Fruit fly (Drosophila melanogaster) whole organism, prepupa: ENCODE results near the gene slow.

ENCODE experiments used
- CG10631 ChIP-seq: fragments of 200-800 bp; sonication (Bioruptor generic); optimal IDR thresholded peaks from 2 replicates; lab custom pipeline; 2016; ENCODE audit warnings: missing biosample characterization, missing genetic modification characterization
- CG10669 ChIP-seq: fragments of 200-800 bp; sonication (Bioruptor generic); optimal IDR thresholded peaks from 3 replicates; lab custom pipeline; 2018; ENCODE audit warnings: missing biosample characterization, mild to moderate bottlenecking, missing genetic modification characterization, moderate library complexity
- CG11294 ChIP-seq: fragments of 200-800 bp; sonication (Bioruptor generic); IDR thresholded peaks from 2 replicates; pipeline ENCODE4 v1.3.6; 2022; ENCODE audit warnings: missing biosample characterization, missing genetic modification characterization
- CG11762 ChIP-seq: fragments of 200-800 bp; sonication (Bioruptor generic); optimal IDR thresholded peaks from 3 replicates; lab custom pipeline; 2016; ENCODE audit warnings: missing biosample characterization, missing genetic modification characterization; ENCODE audit not compliant: insufficient read depth
- CG15336 ChIP-seq: fragments of 200-800 bp; sonication (Bioruptor generic); IDR thresholded peaks from 2 replicates; pipeline ENCODE4 v1.3.6; 2022; ENCODE audit warnings: missing biosample characterization, missing genetic modification characterization
- CG1621 ChIP-seq: fragments of 200-800 bp; sonication (Bioruptor generic); optimal IDR thresholded peaks from 3 replicates; lab custom pipeline; 2018; ENCODE audit warnings: missing biosample characterization, mild to moderate bottlenecking, missing genetic modification characterization
- CG16779 ChIP-seq: fragments of 200-800 bp; sonication (Bioruptor generic); optimal IDR thresholded peaks from 3 replicates; lab custom pipeline; 2017; ENCODE audit warnings: missing biosample characterization, mild to moderate bottlenecking, missing genetic modification characterization
- CG3032 ChIP-seq: fragments of 200-800 bp; optimal IDR thresholded peaks from 2 replicates; lab custom pipeline; 2019; ENCODE audit warnings: missing biosample characterization, mild to moderate bottlenecking, missing genetic modification characterization, moderate library complexity
- CG32006 ChIP-seq: fragments of 200-800 bp; sonication (Bioruptor generic); optimal IDR thresholded peaks from 3 replicates; lab custom pipeline; 2017; ENCODE audit warnings: missing biosample characterization, mild to moderate bottlenecking, missing genetic modification characterization
- CG3919 ChIP-seq: fragments of 200-800 bp; sonication (Bioruptor generic); optimal IDR thresholded peaks from 3 replicates; lab custom pipeline; 2016; ENCODE audit warnings: missing biosample characterization, missing genetic modification characterization
- CG4318 ChIP-seq: fragments of 200-800 bp; sonication (Bioruptor generic); optimal IDR thresholded peaks from 3 replicates; lab custom pipeline; 2017; ENCODE audit warnings: missing biosample characterization, mild to moderate bottlenecking, missing genetic modification characterization
- CG6163 ChIP-seq: fragments of 200-800 bp; sonication (Bioruptor generic); IDR thresholded peaks from 3 replicates; pipeline ENCODE4 v1.3.6; 2022; ENCODE audit warnings: missing biosample characterization, missing genetic modification characterization
- CG6276 ChIP-seq: fragments of 200-800 bp; sonication (Bioruptor generic); optimal IDR thresholded peaks from 2 replicates; lab custom pipeline; 2017; ENCODE audit warnings: missing biosample characterization, mild to moderate bottlenecking, missing genetic modification characterization
- CG6808 ChIP-seq: fragments of 200-800 bp; sonication (Bioruptor generic); optimal IDR thresholded peaks from 3 replicates; lab custom pipeline; 2017; ENCODE audit warnings: missing biosample characterization, missing genetic modification characterization, mild to moderate bottlenecking, moderate library complexity, missing genetic modification reagents
- CG6854 ChIP-seq: fragments of 200-800 bp; sonication (Bioruptor generic); optimal IDR thresholded peaks from 2 replicates; lab custom pipeline; 2017; ENCODE audit warnings: missing biosample characterization, mild to moderate bottlenecking, missing genetic modification characterization
- CG7368 ChIP-seq: fragments of 200-800 bp; sonication (Bioruptor generic); optimal IDR thresholded peaks from 3 replicates; lab custom pipeline; 2016; ENCODE audit warnings: missing biosample characterization, missing genetic modification characterization
- CG8319 ChIP-seq: fragments of 200-800 bp; sonication (Bioruptor generic); optimal IDR thresholded peaks from 3 replicates; lab custom pipeline; 2016; ENCODE audit warnings: missing biosample characterization, missing genetic modification characterization
- CG8632 ChIP-seq: fragments of 200-800 bp; sonication (Bioruptor generic); optimal IDR thresholded peaks from 3 replicates; lab custom pipeline; 2016; ENCODE audit warnings: missing biosample characterization, missing genetic modification characterization
- CG9139 ChIP-seq: fragments of 200-800 bp; sonication (Bioruptor generic); optimal IDR thresholded peaks from 3 replicates; lab custom pipeline; 2017; ENCODE audit warnings: missing biosample characterization, mild to moderate bottlenecking, missing genetic modification characterization
- Eip78C ChIP-seq: fragments of 200-800 bp; sonication (Bioruptor generic); peaks from one replicate; lab custom pipeline; 2016; ENCODE audit warnings: missing biosample characterization, missing genetic modification characterization
- Eip93F ChIP-seq: fragments of 200-800 bp; sonication (Bioruptor generic); optimal IDR thresholded peaks from 2 replicates; lab custom pipeline; 2016; ENCODE audit warnings: missing biosample characterization, mild to moderate bottlenecking, missing genetic modification characterization
- Ets21C ChIP-seq: fragments of 200-800 bp; sonication (Bioruptor generic); optimal IDR thresholded peaks from 3 replicates; lab custom pipeline; 2016; ENCODE audit warnings: missing biosample characterization, missing genetic modification characterization
- Ets96B ChIP-seq: fragments of 200-800 bp; optimal IDR thresholded peaks from 2 replicates; lab custom pipeline; 2019; ENCODE audit warnings: missing biosample characterization, mild to moderate bottlenecking, missing genetic modification characterization, moderate library complexity
- Hr38 ChIP-seq: sonication (Bioruptor generic); optimal IDR thresholded peaks from 2 replicates; lab custom pipeline; 2016; ENCODE audit warnings: missing biosample characterization, missing genetic modification characterization
- Hr39 ChIP-seq: fragments of 200-800 bp; sonication (Bioruptor generic); optimal IDR thresholded peaks from 2 replicates; lab custom pipeline; 2016; ENCODE audit warnings: missing biosample characterization, missing genetic modification characterization
- Hr4 ChIP-seq: fragments of 200-800 bp; sonication (Bioruptor generic); optimal IDR thresholded peaks from 3 replicates; lab custom pipeline; 2016; ENCODE audit warnings: missing biosample characterization, missing genetic modification characterization
- Met ChIP-seq: fragments of 200-800 bp; sonication (Bioruptor generic); optimal IDR thresholded peaks from 3 replicates; lab custom pipeline; 2016; ENCODE audit warnings: missing biosample characterization, missing genetic modification characterization
- Smox ChIP-seq: fragments of 200-800 bp; sonication (Bioruptor generic); optimal IDR thresholded peaks from 3 replicates; lab custom pipeline; 2016; ENCODE audit warnings: missing biosample characterization, missing genetic modification characterization
- Sox14 ChIP-seq: fragments of 200-800 bp; sonication (Bioruptor generic); optimal IDR thresholded peaks from 3 replicates; lab custom pipeline; 2016; ENCODE audit warnings: missing biosample characterization, missing genetic modification characterization
- achi ChIP-seq: fragments of 200-800 bp; sonication (Bioruptor generic); optimal IDR thresholded peaks from 3 replicates; lab custom pipeline; 2016; ENCODE audit warnings: missing biosample characterization, missing genetic modification characterization
- acj6 ChIP-seq: fragments of 200-800 bp; sonication (Bioruptor generic); optimal IDR thresholded peaks from 3 replicates; lab custom pipeline; 2016; ENCODE audit warnings: missing biosample characterization, missing genetic modification characterization
- cyc ChIP-seq: fragments of 200-800 bp; sonication (Bioruptor generic); optimal IDR thresholded peaks from 3 replicates; lab custom pipeline; 2016; ENCODE audit warnings: missing biosample characterization, missing genetic modification characterization
- dac ChIP-seq: fragments of 200-800 bp; sonication (Bioruptor generic); optimal IDR thresholded peaks from 2 replicates; lab custom pipeline; 2017; ENCODE audit warnings: missing biosample characterization, mild to moderate bottlenecking, missing genetic modification characterization
- dsx ChIP-seq: fragments of 200-800 bp; optimal IDR thresholded peaks from 3 replicates; lab custom pipeline; 2019; ENCODE audit warnings: missing biosample characterization, mild to moderate bottlenecking, missing genetic modification characterization, moderate library complexity; ENCODE audit not compliant: poor library complexity, severe bottlenecking
- eg ChIP-seq: fragments of 200-800 bp; sonication (Bioruptor generic); IDR thresholded peaks from 3 replicates; pipeline ENCODE4 v1.3.6; 2022; ENCODE audit warnings: missing biosample characterization, missing genetic modification characterization
- esn ChIP-seq: fragments of 200-800 bp; sonication (Bioruptor generic); optimal IDR thresholded peaks from 2 replicates; lab custom pipeline; 2016; ENCODE audit warnings: missing biosample characterization, mild to moderate bottlenecking, missing genetic modification characterization, moderate library complexity
- fd59A ChIP-seq: fragments of 200-800 bp; sonication (Bioruptor generic); optimal IDR thresholded peaks from 2 replicates; lab custom pipeline; 2017; ENCODE audit warnings: missing biosample characterization, mild to moderate bottlenecking, missing genetic modification characterization, missing genetic modification reagents
- fkh ChIP-seq: fragments of 200-800 bp; sonication (Bioruptor generic); optimal IDR thresholded peaks from 3 replicates; lab custom pipeline; 2017; ENCODE audit warnings: missing biosample characterization, mild to moderate bottlenecking, missing genetic modification characterization, moderate library complexity
- lz ChIP-seq: fragments of 200-800 bp; sonication (Bioruptor generic); optimal IDR thresholded peaks from 3 replicates; lab custom pipeline; 2016; ENCODE audit warnings: missing biosample characterization, missing genetic modification characterization
- net ChIP-seq: fragments of 200-800 bp; sonication (Bioruptor generic); optimal IDR thresholded peaks from 3 replicates; lab custom pipeline; 2016; ENCODE audit warnings: missing biosample characterization, missing genetic modification characterization
- pdm3 ChIP-seq: fragments of 200-800 bp; sonication (Bioruptor generic); optimal IDR thresholded peaks from 3 replicates; lab custom pipeline; 2016; ENCODE audit warnings: missing biosample characterization, missing genetic modification characterization
- salr ChIP-seq, 2 experiments: fragments of 200-800 bp; sonication (Bioruptor generic); optimal IDR thresholded peaks; 3 replicates each; lab custom pipeline; 2016 to 2018; ENCODE audit warnings: missing biosample characterization in 2 of 2, missing genetic modification characterization in 2 of 2, mild to moderate bottlenecking in 1 of 2
- spab ChIP-seq: fragments of 200-800 bp; sonication (Bioruptor generic); optimal IDR thresholded peaks from 2 replicates; lab custom pipeline; 2017; ENCODE audit warnings: missing biosample characterization, mild to moderate bottlenecking, missing genetic modification characterization, missing genetic modification reagents
- ss ChIP-seq, 2 experiments: fragments of 200-800 bp; sonication (Bioruptor generic); optimal IDR thresholded peaks; 2 replicates in 1 of 2; 3 replicates in 1 of 2; lab custom pipeline; 2017 to 2018; ENCODE audit warnings: mild to moderate bottlenecking in 2 of 2, missing biosample characterization in 2 of 2, missing genetic modification characterization in 2 of 2, moderate library complexity in 1 of 2
- svp ChIP-seq: fragments of 200-800 bp; sonication (Bioruptor generic); peaks from one replicate; lab custom pipeline; 2016; ENCODE audit warnings: missing biosample characterization, missing genetic modification characterization
- topi ChIP-seq: fragments of 200-800 bp; sonication (Bioruptor generic); optimal IDR thresholded peaks from 3 replicates; lab custom pipeline; 2016; ENCODE audit warnings: missing biosample characterization, missing genetic modification characterization
- vri ChIP-seq: fragments of 200-800 bp; sonication (Bioruptor generic); optimal IDR thresholded peaks from 3 replicates; lab custom pipeline; 2016; ENCODE audit warnings: missing biosample characterization, mild to moderate bottlenecking, missing genetic modification characterization

The slow gene

DNA sequence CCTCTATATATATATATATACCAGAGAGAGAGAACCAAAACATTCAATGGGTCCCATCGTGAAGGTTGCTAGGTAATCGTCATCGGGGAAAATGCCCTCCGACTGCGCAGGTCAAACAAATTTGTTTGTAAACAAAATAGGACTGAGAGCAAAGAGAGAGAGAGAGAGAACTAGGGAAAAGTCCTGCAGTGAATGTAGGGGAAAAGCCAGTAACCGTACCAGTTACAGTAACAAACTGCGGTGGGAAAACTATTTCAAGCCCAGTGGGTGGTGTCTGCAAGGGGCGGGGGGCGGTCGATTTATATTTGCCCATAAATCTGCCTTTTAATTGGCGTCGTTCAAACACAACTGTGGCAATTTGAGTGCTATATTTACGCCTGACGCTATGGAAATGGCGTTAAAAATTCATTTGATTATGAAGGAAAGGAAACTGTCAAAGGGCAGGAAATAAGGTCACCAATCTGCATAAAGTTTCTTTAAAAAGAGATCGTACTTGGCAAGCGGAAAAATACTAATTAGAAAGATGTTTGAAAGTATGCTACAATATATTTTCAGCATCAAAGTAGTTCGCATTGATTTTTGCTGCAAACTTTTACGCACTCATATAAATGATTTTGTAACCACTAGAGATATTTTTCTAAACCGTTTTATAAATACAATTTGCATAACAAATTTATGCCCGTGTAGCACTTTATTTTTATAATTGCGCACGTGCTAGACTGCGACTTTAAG is 25.8 kb downstream of the slow start:
- peak; percentile 20 for TF ChIP-seq Eip78C (GFP tag; lab: Kevin White, UChicago)
- TF ChIP-seq CG6854 (GFP tag; lab: Kevin White, UChicago): no peak

DNA sequence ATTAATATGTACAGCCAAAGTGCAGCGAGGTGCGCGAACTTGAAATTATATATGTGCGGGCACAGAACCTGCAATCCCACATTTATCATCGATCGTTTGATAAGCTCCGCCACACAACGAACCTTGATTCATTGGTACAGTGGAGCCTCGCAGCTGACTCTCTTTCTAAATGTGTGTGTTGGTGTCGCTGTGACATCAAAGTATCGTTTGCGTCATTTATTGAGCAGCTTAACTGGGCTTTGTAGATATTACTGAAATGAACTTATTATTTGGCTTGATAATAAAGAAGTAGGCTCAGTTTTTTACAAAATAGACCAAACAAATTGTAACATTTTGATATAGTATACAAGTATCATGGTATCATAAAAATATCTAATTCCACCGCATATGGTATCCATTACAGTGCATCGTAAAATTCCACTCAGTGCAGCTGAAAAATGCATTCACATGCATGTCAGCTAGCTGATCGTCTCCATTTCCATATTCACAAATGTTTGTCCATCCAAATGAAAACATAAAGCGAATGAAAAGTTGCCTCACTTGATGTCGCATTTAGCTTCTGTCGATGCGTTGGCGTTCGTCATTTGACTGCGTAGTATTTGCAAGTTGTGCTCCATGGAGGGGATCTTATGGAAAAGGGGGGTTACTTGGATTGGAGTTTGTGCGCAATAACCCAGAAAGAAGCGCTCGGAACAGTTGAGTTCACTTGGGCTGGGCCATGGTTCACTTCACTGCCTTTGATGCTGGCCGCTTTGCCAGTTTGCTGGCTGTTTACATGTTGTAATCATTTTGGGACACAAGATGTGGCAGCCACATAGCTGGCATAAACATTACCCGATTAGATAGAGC is 27.0 kb downstream of the slow start:
- TF ChIP-seq CG6276 (GFP tag; lab: Kevin White, UChicago) (no peak), dac (GFP tag; lab: Kevin White, UChicago) (no peak), pdm3 (GFP tag; lab: Kevin White, UChicago) (no peak), CG6808 (GFP tag; lab: Kevin White, UChicago) (no peak), CG9139 (GFP tag; lab: Kevin White, UChicago) (no peak), Eip93F (GFP tag; lab: Kevin White, UChicago) (no peak), CG15336 (GFP tag; lab: Robert Waterston, UW) (no peak), CG7368 (GFP tag; lab: Kevin White, UChicago) (no peak), lz (no peak), CG32006 (peak; percentile 33), Eip78C (GFP tag; lab: Kevin White, UChicago) (peak; percentile 67), spab (GFP tag; lab: Kevin White, UChicago) (no peak), CG11294 (no peak), CG3032 (tag; lab: Kevin White, UChicago) (no peak), esn (GFP tag; lab: Kevin White, UChicago) (peak; percentile 30), CG4318 (GFP tag; lab: Kevin White, UChicago) (no peak), Ets96B (tag; lab: Kevin White, UChicago) (no peak), cyc (GFP tag; lab: Kevin White, UChicago) (no peak), CG1621 (no peak), eg (no peak), CG3919 (no peak), CG6163 (GFP tag; lab: Robert Waterston, UW) (no peak), Sox14 (no peak), CG8319 (GFP tag; lab: Kevin White, UChicago) (no peak), CG16779 (tag; lab: Kevin White, UChicago) (no peak), vri (peak; percentile 69), achi (GFP tag; lab: Kevin White, UChicago) (no peak), Hr38 (GFP tag; lab: Kevin White, UChicago) (no peak), ss (GFP tag; optimal IDR thresholded peaks at IDR 0.05; lab: Kevin White, UChicago) (no peak), Met (GFP tag; lab: Kevin White, UChicago) (peak; percentile 24), net (GFP tag; lab: Kevin White, UChicago) (no peak), CG10669 (GFP tag; lab: Kevin White, UChicago) (no peak), CG8632 (no peak), topi (GFP tag; lab: Kevin White, UChicago) (peak; percentile 23), svp (GFP tag; lab: Kevin White, UChicago) (peak; percentile 73), acj6 (GFP tag; lab: Kevin White, UChicago) (peak; percentile 19), Smox (GFP tag; lab: Kevin White, UChicago) (peak; percentile 19), CG10631 (no peak), Hr39 (peak; percentile 24), Ets21C (GFP tag; lab: Kevin White, UChicago) (no peak), Hr4 (GFP tag; lab: Kevin White, UChicago) (peak; percentile 21), CG11762 (GFP tag; lab: Kevin White, UChicago) (no peak), salr (GFP tag; optimal IDR thresholded peaks at IDR 0.05; lab: Kevin White, UChicago) (no peak), fkh (GFP tag; lab: Kevin White, UChicago) (no peak), fd59A (no peak), dsx (GFP tag; lab: Kevin White, UChicago) (no peak)
